Fruit fly (Drosophila melanogaster) Kc167 (cell line): ENCODE measurements around the gene MetRS-m.

ENCODE experiments used
- Sin3A ChIP-seq: fragments of >200 bp; optimal IDR thresholded peaks from 2 replicates; lab custom pipeline; 2018; ENCODE audit warnings: missing external identifiers
- h ChIP-seq: fragments of >200 bp; optimal IDR thresholded peaks from 3 replicates; lab custom pipeline; 2018; ENCODE audit warnings: missing external identifiers
- insv ChIP-seq: fragments of >200 bp; optimal IDR thresholded peaks from 3 replicates; lab custom pipeline; 2018; ENCODE audit warnings: missing external identifiers
- psq ChIP-seq: fragments of >200 bp; optimal IDR thresholded peaks from 2 replicates; lab custom pipeline; 2017; ENCODE audit warnings: missing external identifiers

DNA sequence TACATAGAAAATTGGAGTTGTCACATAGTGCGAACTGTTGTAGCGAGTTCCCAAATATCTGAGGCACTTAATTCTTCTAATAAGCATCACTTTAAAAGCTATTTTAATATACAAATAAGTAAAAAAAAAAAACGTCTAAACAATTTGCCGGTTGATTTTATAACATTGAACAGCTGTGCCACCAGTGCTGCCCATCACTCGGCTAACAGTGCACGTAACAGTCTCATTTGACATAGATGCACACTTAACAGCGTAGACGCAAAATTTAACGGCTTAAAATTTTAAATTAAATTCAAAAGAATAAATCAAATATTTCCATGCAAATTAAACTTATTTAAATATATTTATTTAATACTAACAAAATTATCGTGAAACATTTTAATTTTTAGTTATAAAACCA lies at the start of gene MetRS-m:
- TF ChIP-seq Sin3A (lab: Kevin White, UChicago) = no peak
- no peak for TF ChIP-seq h
- TF ChIP-seq psq = no peak
- no peak for TF ChIP-seq insv
